Worm (Caenorhabditis elegans): Measurements from ENCODE around the gene alp-1.

DNA sequence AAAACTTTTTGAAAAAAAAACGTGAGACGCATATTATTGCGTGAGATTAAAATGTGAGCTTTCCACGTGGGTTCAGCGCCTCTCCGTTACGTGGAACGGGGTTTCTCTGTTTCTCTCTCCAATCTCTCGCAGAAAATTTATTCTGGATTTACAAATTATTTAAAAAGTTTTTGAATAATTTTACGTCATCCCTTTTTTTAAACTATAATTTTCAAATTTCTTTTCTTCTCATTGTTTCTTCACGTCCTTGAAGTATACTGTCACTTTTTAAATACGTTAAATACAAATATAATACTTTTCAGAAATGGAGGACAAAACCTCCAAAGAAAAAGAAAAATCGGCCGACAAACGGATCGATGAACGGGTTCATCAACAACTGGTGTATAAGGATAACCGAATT lies 24.8 kb upstream of the alp-1 start, which contains the start of gene T28C6.7:
- no peak for TF ChIP-seq skn-1 (tag; optimal IDR thresholded peaks at IDR 0.05)
- TF ChIP-seq nhr-12 (tag; optimal IDR thresholded peaks at IDR 0.05) = no peak
- no peak for TF ChIP-seq unc-62 (GFP tag; optimal IDR thresholded peaks at IDR 0.05)
- no peak for TF ChIP-seq ztf-4 (tag; optimal IDR thresholded peaks at IDR 0.05)
- no peak for TF ChIP-seq ama-1 (optimal IDR thresholded peaks at IDR 0.05)
- TF ChIP-seq ztf-11 (tag; optimal IDR thresholded peaks at IDR 0.05) = no peak
- TF ChIP-seq ceh-82 (tag; optimal IDR thresholded peaks at IDR 0.05) = no peak
- no peak for TF ChIP-seq nhr-23 (tag; optimal IDR thresholded peaks at IDR 0.05)

Measured in whole organism, L2 larva.